Worm (Caenorhabditis elegans): Measurements from ENCODE around the gene clec-168.

DNA sequence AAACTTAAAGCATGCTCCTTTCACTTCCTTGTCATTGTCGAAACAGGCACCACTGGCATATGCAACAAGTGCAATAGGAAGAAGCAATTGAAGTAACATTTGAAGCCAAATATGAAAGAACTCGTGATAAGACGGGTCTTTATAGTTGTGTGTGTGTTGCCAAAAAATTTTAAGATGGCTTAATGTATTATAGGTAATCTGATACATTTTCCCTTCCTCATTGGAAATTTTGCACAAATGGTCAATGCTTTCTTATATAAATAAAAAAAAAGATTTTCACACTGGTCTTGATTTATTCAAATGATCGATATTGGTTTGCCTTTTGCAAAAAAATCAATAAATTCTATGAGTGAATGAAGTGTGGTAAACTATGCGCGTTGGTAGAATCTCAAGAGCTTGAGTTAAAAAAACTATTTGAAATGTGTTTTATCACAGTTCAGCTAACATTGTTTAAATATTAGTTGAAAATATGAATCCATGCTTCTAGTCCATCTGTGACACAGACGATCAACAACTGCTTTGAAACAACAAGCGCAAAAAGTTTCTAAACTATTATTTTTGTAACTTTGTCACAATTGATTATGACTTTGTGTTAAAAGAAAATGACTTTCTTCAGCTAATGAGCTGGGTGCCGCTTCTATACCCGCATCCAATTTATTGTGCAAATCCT, 5.4 kb upstream of the clec-168 start, which contains the start of the genes clec-166 and F38A1.6:
- TF ChIP-seq ama-1 (optimal IDR thresholded peaks at IDR 0.05), result no peak
- TF ChIP-seq nhr-12 (tag; optimal IDR thresholded peaks at IDR 0.05), result no peak
- no peak for TF ChIP-seq gmeb-1 (tag; optimal IDR thresholded peaks at IDR 0.05)
- TF ChIP-seq mdl-1 (tag; optimal IDR thresholded peaks at IDR 0.05), result no peak
- no peak for TF ChIP-seq egl-27 (tag; optimal IDR thresholded peaks at IDR 0.05)
- TF ChIP-seq nhr-11 (tag; optimal IDR thresholded peaks at IDR 0.05), result no peak
- TF ChIP-seq nhr-237 (tag; optimal IDR thresholded peaks at IDR 0.05), result no peak
- no peak for TF ChIP-seq blmp-1 (tag; optimal IDR thresholded peaks at IDR 0.05; ENCODE audit: insufficient read depth)
- TF ChIP-seq alr-1 (tag; optimal IDR thresholded peaks at IDR 0.05), result no peak
- TF ChIP-seq ceh-82 (tag; optimal IDR thresholded peaks at IDR 0.05), result no peak
